Worm (Caenorhabditis elegans) whole organism, mixed stage, embryonic: ENCODE measurements around the gene puf-11.

Source experiments
- M03D4.4 ChIP-seq: sonication (generic microtip); optimal IDR thresholded peaks from 2 replicates; lab custom pipeline; 2017; ENCODE audit warnings: mild to moderate bottlenecking, missing genetic modification characterization, missing compliant biosample characterization
- ceh-83 ChIP-seq: fragments of 200-800 bp; sonication (Bioruptor generic); optimal IDR thresholded peaks from 2 replicates; lab custom pipeline; 2018; ENCODE audit warnings: mild to moderate bottlenecking, missing genetic modification characterization, missing compliant biosample characterization
- lsy-2 ChIP-seq: fragments of 150-350 bp; optimal IDR thresholded peaks from 2 replicates; lab custom pipeline; 2014; ENCODE audit warnings: missing biosample characterization, missing genetic modification characterization
- nhr-12 ChIP-seq: fragments of 150-350 bp; optimal IDR thresholded peaks from 2 replicates; lab custom pipeline; 2014; ENCODE audit warnings: missing biosample characterization, missing genetic modification characterization
- nhr-28 ChIP-seq: fragments of 150-350 bp; optimal IDR thresholded peaks from 2 replicates; lab custom pipeline; 2014; ENCODE audit warnings: missing biosample characterization, missing genetic modification characterization
- pha-4 ChIP-seq: fragments of 150-350 bp; optimal IDR thresholded peaks from 2 replicates; lab custom pipeline; 2018; ENCODE audit warnings: missing biosample characterization, missing genetic modification reagents, missing genetic modification characterization
- zip-8 ChIP-seq: fragments of 150-350 bp; optimal IDR thresholded peaks from 2 replicates; lab custom pipeline; 2014; ENCODE audit warnings: missing biosample characterization, missing genetic modification characterization

DNA sequence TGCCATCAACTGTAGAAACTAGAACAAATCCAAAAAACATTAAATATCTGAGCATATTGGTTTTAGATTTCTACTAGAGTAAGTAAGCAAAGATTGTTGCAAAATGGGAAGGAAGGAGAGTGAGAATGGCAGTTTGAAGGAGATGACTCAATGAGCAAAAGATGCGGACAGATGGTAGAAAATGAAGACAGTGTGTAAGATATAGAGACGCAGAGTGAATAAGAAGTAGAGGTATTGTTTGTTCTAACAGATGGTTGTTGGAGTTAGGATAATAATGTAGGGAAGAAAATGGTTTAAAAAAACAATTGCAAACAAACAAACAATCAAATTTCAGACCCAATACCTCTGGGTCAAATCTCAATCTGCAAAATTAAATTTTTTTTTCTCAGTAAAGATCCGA, 49.8 kb downstream of the puf-11 start, which contains the start of gene tmed-13:
- TF ChIP-seq pha-4 (tag; lab: Kevin White, UChicago), result no peak
- no peak for TF ChIP-seq ceh-83 (GFP tag; lab: Kevin White, UChicago)
- no peak for TF ChIP-seq M03D4.4 (tag; lab: Kevin White, UChicago)
- TF ChIP-seq nhr-12 (tag; lab: Kevin White, UChicago), result no peak
- no peak for TF ChIP-seq lsy-2
- no peak for TF ChIP-seq nhr-28 (tag; lab: Kevin White, UChicago)
- no peak for TF ChIP-seq zip-8
